Fruit fly (Drosophila melanogaster) whole organism, wandering third instar larva: ENCODE measurements around the gene CG31922.

Experiments
- CG9705 ChIP-seq: fragments of 200-800 bp; sonication (Bioruptor generic); optimal IDR thresholded peaks from 2 replicates; lab custom pipeline; 2018; ENCODE audit warnings: missing biosample characterization, mild to moderate bottlenecking, missing genetic modification characterization
- CrebA ChIP-seq: fragments of 200-800 bp; sonication (Bioruptor generic); optimal IDR thresholded peaks from 2 replicates; lab custom pipeline; 2016; ENCODE audit warnings: missing biosample characterization, mild to moderate bottlenecking, missing genetic modification characterization, borderline replicate concordance
- Dfd ChIP-seq: fragments of >200 bp; optimal IDR thresholded peaks from 2 replicates; lab custom pipeline; 2017; ENCODE audit warnings: missing biosample characterization, missing genetic modification characterization
- Dif ChIP-seq: fragments of 200-275, 200-300 bp; sonication (Bioruptor generic); optimal IDR thresholded peaks from 2 replicates; lab custom pipeline; 2018; ENCODE audit warnings: missing biosample characterization, missing genetic modification characterization; ENCODE audit not compliant: partially characterized antibody
- GATAd ChIP-seq: sonication (Bioruptor generic); optimal IDR thresholded peaks from 2 replicates; lab custom pipeline; 2016; ENCODE audit warnings: missing biosample characterization, missing genetic modification characterization
- HLH106 ChIP-seq: fragments of 200-800 bp; optimal IDR thresholded peaks from 3 replicates; lab custom pipeline; 2019; ENCODE audit warnings: missing biosample characterization, mild to moderate bottlenecking, missing genetic modification characterization, moderate library complexity
- Hr78 ChIP-seq: fragments of >200 bp; optimal IDR thresholded peaks from 2 replicates; lab custom pipeline; 2017; ENCODE audit warnings: missing biosample characterization, missing genetic modification characterization
- Jra ChIP-seq: sonication (Bioruptor generic); optimal IDR thresholded peaks from 2 replicates; lab custom pipeline; 2016; ENCODE audit warnings: missing biosample characterization, missing genetic modification characterization
- Mio ChIP-seq: sonication (Bioruptor generic); optimal IDR thresholded peaks from 2 replicates; lab custom pipeline; 2016; ENCODE audit warnings: missing biosample characterization, missing genetic modification characterization
- Myc ChIP-seq: fragments of >200 bp; optimal IDR thresholded peaks from 2 replicates; lab custom pipeline; 2017
- N ChIP-seq: fragments of >200 bp; optimal IDR thresholded peaks from 2 replicates; lab custom pipeline; 2018; ENCODE audit warnings: missing biosample characterization, missing external identifiers, missing genetic modification characterization
- OdsH ChIP-seq: fragments of 200-800 bp; sonication (Bioruptor generic); optimal IDR thresholded peaks from 2 replicates; lab custom pipeline; 2016; ENCODE audit warnings: missing biosample characterization, mild to moderate bottlenecking, missing genetic modification characterization
- Rel ChIP-seq, 2 experiments: fragments of 200-800 bp; sonication (Bioruptor generic) in 1 of 2; optimal IDR thresholded peaks; 2 replicates in 1 of 2; 3 replicates in 1 of 2; lab custom pipeline; 2016 to 2019; ENCODE audit warnings: mild to moderate bottlenecking in 2 of 2, missing biosample characterization in 2 of 2, missing genetic modification characterization in 2 of 2, moderate library complexity in 1 of 2
- Sp1 ChIP-seq: fragments of 200-800 bp; sonication (Bioruptor generic); optimal IDR thresholded peaks from 3 replicates; lab custom pipeline; 2019; ENCODE audit warnings: missing biosample characterization, mild to moderate bottlenecking, missing genetic modification characterization, moderate library complexity
- Vsx2 ChIP-seq: fragments of 200-300, 225-300 bp; sonication (Bioruptor generic); optimal IDR thresholded peaks from 2 replicates; lab custom pipeline; 2018; ENCODE audit warnings: missing biosample characterization, missing genetic modification characterization; ENCODE audit not compliant: partially characterized antibody
- br ChIP-seq: fragments of 200-800 bp; sonication (Bioruptor generic); optimal IDR thresholded peaks from 2 replicates; lab custom pipeline; 2016; ENCODE audit warnings: missing biosample characterization, missing genetic modification characterization
- brk ChIP-seq: fragments of 200-800 bp; sonication (Bioruptor generic); optimal IDR thresholded peaks from 2 replicates; lab custom pipeline; 2016; ENCODE audit warnings: missing biosample characterization, mild to moderate bottlenecking, missing genetic modification characterization
- dl ChIP-seq, 2 experiments: fragments of 175-275, 200-275 bp in 1 of 2; fragments of 200-275 bp in 1 of 2; sonication (Bioruptor generic); optimal IDR thresholded peaks; lab custom pipeline; 2018; ENCODE audit warnings: mild to moderate bottlenecking in 2 of 2, missing biosample characterization in 2 of 2, missing genetic modification characterization in 2 of 2, moderate library complexity in 2 of 2; ENCODE audit not compliant: partially characterized antibody in 2 of 2, insufficient read depth in 1 of 2
- dmrt93B ChIP-seq: fragments of 200-800 bp; sonication (Bioruptor generic); optimal IDR thresholded peaks from 2 replicates; lab custom pipeline; 2018; ENCODE audit warnings: missing biosample characterization, mild to moderate bottlenecking, missing genetic modification characterization
- ey ChIP-seq: fragments of 200-800 bp; sonication (Bioruptor generic); optimal IDR thresholded peaks from 2 replicates; lab custom pipeline; 2016; ENCODE audit warnings: missing biosample characterization, missing genetic modification characterization
- foxo ChIP-seq, 2 experiments: fragments of 200-800 bp; sonication (Bioruptor generic); optimal IDR thresholded peaks; 2 replicates in 1 of 2; 3 replicates in 1 of 2; lab custom pipeline; 2016 to 2017; ENCODE audit warnings: missing biosample characterization in 2 of 2, missing genetic modification characterization in 2 of 2
- fru ChIP-seq: fragments of 200-800 bp; sonication (Bioruptor generic); optimal IDR thresholded peaks from 3 replicates; lab custom pipeline; 2016; ENCODE audit warnings: missing biosample characterization, mild to moderate bottlenecking, missing genetic modification characterization
- h ChIP-seq: fragments of 200-800 bp; sonication (Bioruptor generic); optimal IDR thresholded peaks from 3 replicates; lab custom pipeline; 2016; ENCODE audit warnings: missing biosample characterization, mild to moderate bottlenecking, missing genetic modification characterization
- lola ChIP-seq: fragments of >200 bp; optimal IDR thresholded peaks from 2 replicates; lab custom pipeline; 2017; ENCODE audit warnings: missing biosample characterization, missing genetic modification characterization
- psq ChIP-seq: fragments of 200-800 bp; sonication (Bioruptor generic); optimal IDR thresholded peaks from 3 replicates; lab custom pipeline; 2017; ENCODE audit warnings: missing biosample characterization, mild to moderate bottlenecking, missing genetic modification characterization, moderate library complexity
- rgr ChIP-seq: fragments of 200-800 bp; sonication (Bioruptor generic); optimal IDR thresholded peaks from 3 replicates; lab custom pipeline; 2016; ENCODE audit warnings: missing biosample characterization, mild to moderate bottlenecking, missing genetic modification characterization
- sage ChIP-seq: fragments of 200-800 bp; sonication (Bioruptor generic); optimal IDR thresholded peaks from 2 replicates; lab custom pipeline; 2016; ENCODE audit warnings: missing biosample characterization, mild to moderate bottlenecking, missing genetic modification characterization
- sv ChIP-seq: fragments of 200-800 bp; sonication (Bioruptor generic); optimal IDR thresholded peaks from 3 replicates; lab custom pipeline; 2016; ENCODE audit warnings: missing biosample characterization, missing genetic modification characterization
- tai ChIP-seq: sonication (Bioruptor generic); optimal IDR thresholded peaks from 2 replicates; lab custom pipeline; 2016; ENCODE audit warnings: missing biosample characterization, missing genetic modification characterization
- usp ChIP-seq: fragments of >200 bp; optimal IDR thresholded peaks from 2 replicates; lab custom pipeline; 2017; ENCODE audit warnings: missing biosample characterization, missing genetic modification characterization

Gene CG31922

DNA sequence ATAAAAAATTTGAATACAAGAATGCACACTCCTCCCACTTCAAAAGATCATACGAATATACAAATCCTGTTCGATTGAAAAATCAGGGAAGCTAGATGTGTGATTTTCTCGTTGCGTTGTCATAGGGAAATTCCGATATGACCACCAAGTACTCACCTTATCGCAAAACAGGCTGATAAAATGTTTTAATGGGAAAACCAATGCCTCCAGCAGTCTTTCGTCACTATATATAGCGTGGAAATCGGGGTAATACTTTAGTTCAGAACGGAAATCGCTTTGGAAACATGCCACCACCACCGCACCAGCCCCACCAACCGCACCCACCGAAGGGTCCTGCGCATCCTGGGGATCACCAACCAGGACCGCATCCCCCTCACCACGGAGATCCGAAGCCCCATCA, 29.2 kb downstream of the CG31922 start, which contains the start of the genes CG5139 and CG43348:
Gene CG5139, minus strand, starts transcription at position 101 of the 400 bp plus-strand sequence.
Gene CG43348, plus strand, starts transcription at position 247 of the 400 bp plus-strand sequence.
- TF ChIP-seq tai (GFP tag; lab: Kevin White, UChicago) (no peak), Dif (GFP tag; lab: Kevin White, UChicago) (no peak), OdsH (GFP tag; lab: Kevin White, UChicago) (no peak), Mio (no peak), GATAd (GFP tag; lab: Kevin White, UChicago) (no peak), psq (GFP tag; lab: Kevin White, UChicago) (no peak)

DNA sequence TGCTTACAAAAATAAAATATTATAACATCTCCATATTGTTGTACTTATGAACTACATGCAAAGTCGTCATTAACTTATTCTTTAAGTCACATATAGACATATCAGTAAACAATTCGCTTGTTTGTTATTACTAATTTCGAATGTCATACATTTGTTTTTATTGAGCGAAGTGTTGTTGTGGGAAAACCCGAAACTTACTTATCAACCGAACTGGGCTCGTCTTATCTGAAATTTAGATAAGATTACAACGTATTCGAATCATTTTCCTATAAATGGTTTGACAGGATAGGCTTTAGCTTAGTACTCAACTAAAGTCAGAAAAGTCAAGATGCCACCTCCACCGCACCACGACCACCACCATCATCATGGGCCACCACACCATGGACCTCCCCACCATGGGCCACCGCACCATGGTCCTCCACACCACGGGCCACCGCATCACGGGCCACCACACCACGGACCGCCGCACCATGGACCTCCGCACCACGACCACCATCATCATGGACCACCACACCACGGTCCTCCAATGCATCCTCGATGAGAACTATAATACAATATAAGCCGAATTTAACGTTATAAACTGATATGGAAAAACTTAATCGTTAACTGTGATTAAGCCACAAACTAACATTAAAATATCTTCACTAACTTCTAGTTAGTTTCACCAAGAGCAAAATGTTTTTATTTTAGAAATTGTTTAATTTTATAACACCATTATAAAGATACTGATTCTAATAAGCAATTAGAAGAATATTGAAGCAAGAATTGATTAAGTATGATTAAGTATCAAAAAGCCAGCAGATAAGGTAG, 30.1 kb downstream of the CG31922 start, which contains the start of the genes CG43349 and CG5011:
Gene CG43349, plus strand, starts transcription at position 294 of the 810 bp plus-strand sequence.
Gene CG5011, plus strand, starts transcription at position 760 of the 810 bp plus-strand sequence.
- TF ChIP-seq tai (GFP tag; lab: Kevin White, UChicago) = no peak
- TF ChIP-seq dl (GFP tag; optimal IDR thresholded peaks at IDR 0.05; lab: Kevin White, UChicago; ENCODE audit: insufficient read depth in 1 of 2, partially characterized antibody in 2 of 2) = peak; percentile 48 to 72
- peak; percentile 65 for TF ChIP-seq Dfd (GFP tag; lab: Kevin White, UChicago)
- TF ChIP-seq Rel (GFP tag; optimal IDR thresholded peaks at IDR 0.05; lab: Kevin White, UChicago) = no peak
- TF ChIP-seq Rel (tag; optimal IDR thresholded peaks at IDR 0.05; lab: Kevin White, UChicago) = peak; percentile 85
- TF ChIP-seq HLH106 = no peak
- TF ChIP-seq h = no peak
- TF ChIP-seq, all 38 proteins: peak for 3

DNA sequence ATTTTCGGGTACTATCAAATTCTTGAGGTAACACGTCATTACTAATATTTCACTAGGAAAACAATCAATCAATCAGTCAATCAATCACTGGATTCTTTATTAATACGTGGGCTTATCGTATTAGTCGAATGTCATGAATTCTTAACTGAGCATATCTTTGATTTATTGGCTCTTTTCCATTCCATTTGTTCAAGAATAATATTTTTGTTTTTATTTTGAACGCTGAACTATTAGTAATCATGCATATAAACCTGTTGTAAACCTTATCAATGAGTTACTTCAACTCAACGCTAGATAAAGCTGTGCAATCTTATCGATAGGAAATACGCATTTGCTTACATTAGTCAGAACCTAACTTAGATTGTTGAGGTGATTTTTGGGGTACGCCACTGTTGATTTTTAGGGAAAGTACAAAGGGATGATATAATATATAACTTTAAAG, 31.4 kb downstream of the CG31922 start:
- TF ChIP-seq rgr (GFP tag; lab: Kevin White, UChicago) (no peak), fru (GFP tag; lab: Kevin White, UChicago) (peak; percentile 27), Rel (GFP tag; optimal IDR thresholded peaks at IDR 0.05; lab: Kevin White, UChicago) (no peak), Rel (tag; optimal IDR thresholded peaks at IDR 0.05; lab: Kevin White, UChicago) (peak; percentile 89)

DNA sequence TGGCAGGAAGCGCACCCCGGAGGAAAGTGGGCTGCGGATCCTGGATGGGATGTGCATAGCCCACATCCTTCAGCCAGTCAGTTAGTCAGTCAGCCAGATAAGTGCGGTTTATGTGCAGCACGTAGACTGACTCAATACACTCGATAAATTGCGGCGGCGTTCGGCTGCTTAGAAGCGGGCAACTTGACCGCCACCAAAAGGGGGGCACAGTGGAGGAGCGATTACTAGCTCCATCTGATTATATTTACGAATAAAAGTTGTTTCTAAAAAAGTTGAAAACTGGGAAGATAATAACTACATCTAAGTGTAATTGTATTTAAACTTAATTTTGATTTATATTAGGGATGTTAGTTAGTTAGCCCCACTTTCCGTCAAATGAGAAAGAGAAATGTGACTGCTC, 32.5 kb downstream of the CG31922 start:
- TF ChIP-seq sv (GFP tag; lab: Kevin White, UChicago) (no peak), sage (no peak), ey (no peak), GATAd (GFP tag; lab: Kevin White, UChicago) (no peak), Mio (no peak), Dif (GFP tag; lab: Kevin White, UChicago) (no peak), lola (GFP tag; lab: Kevin White, UChicago) (no peak), brk (GFP tag; lab: Kevin White, UChicago) (no peak), Sp1 (no peak), CrebA (GFP tag; lab: Kevin White, UChicago) (no peak), dmrt93B (no peak), foxo (GFP tag; optimal IDR thresholded peaks at IDR 0.05; lab: Kevin White, UChicago) (no peak), tai (GFP tag; lab: Kevin White, UChicago) (no peak), fru (GFP tag; lab: Kevin White, UChicago) (no peak), CG9705 (GFP tag; lab: Kevin White, UChicago) (no peak), h (no peak), HLH106 (no peak), Vsx2 (no peak), Jra (GFP tag; lab: Kevin White, UChicago) (no peak)

DNA sequence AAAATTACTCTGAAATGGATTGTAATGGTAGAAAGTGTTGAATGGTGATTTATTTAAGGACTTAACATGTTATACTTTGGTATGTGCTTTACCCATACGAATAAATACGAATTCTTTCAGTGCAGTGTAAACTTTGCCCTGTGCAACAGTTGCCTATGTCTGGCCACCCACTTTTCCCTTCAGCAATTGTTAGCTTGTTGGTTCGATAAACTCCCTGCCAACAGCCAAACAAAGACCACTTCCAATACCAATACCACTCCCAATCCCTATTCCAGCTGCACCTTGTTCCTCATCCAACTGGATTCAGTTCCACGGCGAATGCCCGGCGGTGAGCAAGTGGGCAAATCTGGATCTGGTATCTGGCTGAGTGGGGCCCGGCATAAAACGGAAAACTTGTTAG, 33.9 kb downstream of the CG31922 start, which contains the start of gene CG14342:
Gene CG14342, plus strand, starts transcription at position 301 of the 400 bp plus-strand sequence.
- TF ChIP-seq Jra (GFP tag; lab: Kevin White, UChicago) (no peak), brk (GFP tag; lab: Kevin White, UChicago) (no peak), Mio (no peak), lola (GFP tag; lab: Kevin White, UChicago) (no peak), Vsx2 (no peak), CrebA (GFP tag; lab: Kevin White, UChicago) (no peak), N (GFP tag; lab: Kevin White, UChicago) (no peak), Myc (lab: Kevin White, UChicago) (no peak), psq (GFP tag; lab: Kevin White, UChicago) (no peak), HLH106 (no peak), usp (no peak), foxo (GFP tag; optimal IDR thresholded peaks at IDR 0.05; lab: Kevin White, UChicago) (no peak), tai (GFP tag; lab: Kevin White, UChicago) (no peak), br (GFP tag; lab: Kevin White, UChicago) (no peak), Hr78 (GFP tag; lab: Kevin White, UChicago) (no peak)
- TF ChIP-seq, all 38 proteins: peak for 0
